Worm (Caenorhabditis elegans): ENCODE data around the gene R13A1.3.
A peak's percentile ranks its signal among the peaks of the same experiment; 100 is the strongest.

ce11 chrIV:7188528-7189422 is 15.0 kb upstream of the R13A1.3 start, which contains the start of gene srlf-7:
- TF ChIP-seq him-1 (tag; optimal IDR thresholded peaks at IDR 0.05) (no peak), W03F9.2 (tag; optimal IDR thresholded peaks at IDR 0.05) (peak; percentile 15), dao-5 (tag; optimal IDR thresholded peaks at IDR 0.05) (no peak)
